Worm (Caenorhabditis elegans) whole organism, young adult: ENCODE results near the gene C16A11.3.
A peak's percentile ranks its signal among the peaks of the same experiment; 100 is the strongest.

Experiments used
- C17E4.6 ChIP-seq: fragments of 200-800 bp; sonication (Bioruptor generic); IDR thresholded peaks from 2 replicates; pipeline ENCODE4 v1.3.6; 2022; ENCODE audit warnings: missing genetic modification reagents, missing genetic modification characterization, missing compliant biosample characterization
- F10E7.11 ChIP-seq: sonication (generic microtip); optimal IDR thresholded peaks from 2 replicates; lab custom pipeline; 2017; ENCODE audit warnings: mild to moderate bottlenecking, missing genetic modification characterization, moderate library complexity, missing compliant biosample characterization
- F33H1.4 ChIP-seq: fragments of 200-800 bp; sonication (Bioruptor generic); IDR thresholded peaks from 2 replicates; pipeline ENCODE4 v1.3.6; 2022; ENCODE audit warnings: missing genetic modification reagents, missing genetic modification characterization, missing compliant biosample characterization
- F37B4.10 ChIP-seq: fragments of 200-800 bp; sonication (Bioruptor generic); IDR thresholded peaks from 2 replicates; pipeline ENCODE4 v1.3.6; 2022; ENCODE audit warnings: missing genetic modification characterization, missing compliant biosample characterization
- F52B5.7 ChIP-seq: sonication (generic microtip); optimal IDR thresholded peaks from 2 replicates; lab custom pipeline; 2016; ENCODE audit warnings: mild to moderate bottlenecking, missing genetic modification characterization, missing compliant biosample characterization
- T07F8.4 ChIP-seq: sonication (generic microtip); optimal IDR thresholded peaks from 2 replicates; lab custom pipeline; 2016; ENCODE audit warnings: mild to moderate bottlenecking, missing genetic modification characterization, moderate library complexity, missing compliant biosample characterization
- Y67H2A.10 ChIP-seq: fragments of 200-800 bp; sonication (Bioruptor generic); conservative IDR thresholded peaks from 2 replicates; pipeline ENCODE4 v1.3.6; 2022; ENCODE audit warnings: missing genetic modification reagents, missing genetic modification characterization, missing compliant biosample characterization
- akir-1 ChIP-seq: fragments of 200-800 bp; sonication (Bioruptor generic); optimal IDR thresholded peaks from 2 replicates; lab custom pipeline; 2018; ENCODE audit warnings: mild to moderate bottlenecking, missing genetic modification characterization, moderate library complexity, missing compliant biosample characterization
- bed-2 ChIP-seq: fragments of 200-800 bp; sonication (Bioruptor generic); IDR thresholded peaks from 2 replicates; pipeline ENCODE4 v1.3.6; 2022; ENCODE audit warnings: missing genetic modification reagents, missing genetic modification characterization, missing compliant biosample characterization
- cebp-1 ChIP-seq, 2 experiments: fragments of 200-800 bp in 1 of 2; sonication (Bioruptor generic) in 1 of 2; sonication (generic microtip) in 1 of 2; IDR thresholded peaks in 1 of 2; optimal IDR thresholded peaks in 1 of 2; 2 replicates each; pipeline versions ENCODE4 v1.3.6 to Lab custom; 2017 to 2022; ENCODE audit warnings: missing compliant biosample characterization in 2 of 2, missing genetic modification characterization in 2 of 2, mild to moderate bottlenecking in 1 of 2, missing genetic modification reagents in 1 of 2, moderate library complexity in 1 of 2
- ceh-100 ChIP-seq: fragments of 200-800 bp; sonication (Bioruptor generic); IDR thresholded peaks from 2 replicates; pipeline ENCODE4 v1.3.6; 2022; ENCODE audit warnings: missing genetic modification reagents, missing genetic modification characterization, missing compliant biosample characterization
- ceh-27 ChIP-seq: fragments of 200-800 bp; sonication (Bioruptor generic); optimal IDR thresholded peaks from 2 replicates; lab custom pipeline; 2018; ENCODE audit warnings: mild to moderate bottlenecking, missing genetic modification characterization, moderate library complexity, missing compliant biosample characterization
- ceh-40 ChIP-seq: fragments of 200-800 bp; sonication (Bioruptor generic); IDR thresholded peaks from 2 replicates; pipeline ENCODE4 v1.3.6; 2022; ENCODE audit warnings: missing genetic modification characterization, missing compliant biosample characterization
- ceh-58 ChIP-seq: fragments of 200-800 bp; sonication (Bioruptor generic); IDR thresholded peaks from 2 replicates; pipeline ENCODE4 v1.3.6; 2022; ENCODE audit warnings: missing genetic modification characterization, missing compliant biosample characterization
- die-1 ChIP-seq: sonication (generic microtip); optimal IDR thresholded peaks from 2 replicates; lab custom pipeline; 2016; ENCODE audit warnings: missing genotype, mild to moderate bottlenecking, missing genetic modification characterization, missing compliant biosample characterization
- dox-1 ChIP-seq: fragments of 200-800 bp; sonication (Bioruptor generic); IDR thresholded peaks from 2 replicates; pipeline ENCODE4 v1.3.6; 2022; ENCODE audit warnings: missing genetic modification reagents, missing genetic modification characterization, missing compliant biosample characterization
- egl-18 ChIP-seq: fragments of 200-800 bp; sonication (Bioruptor generic); IDR thresholded peaks from 2 replicates; pipeline ENCODE4 v1.3.6; 2022; ENCODE audit warnings: missing genetic modification reagents, missing genetic modification characterization, missing compliant biosample characterization
- egl-44 ChIP-seq: fragments of 200-800 bp; sonication (Bioruptor generic); IDR thresholded peaks from 2 replicates; pipeline ENCODE4 v1.3.6; 2022; ENCODE audit warnings: missing genetic modification reagents, missing genetic modification characterization, missing compliant biosample characterization
- ekl-4 ChIP-seq: fragments of 200-800 bp; sonication (Bioruptor generic); IDR thresholded peaks from 2 replicates; pipeline ENCODE4 v1.3.6; 2022; ENCODE audit warnings: missing genetic modification reagents, missing genetic modification characterization, missing compliant biosample characterization
- ets-4 ChIP-seq: fragments of 200-800 bp; sonication (Bioruptor generic); optimal IDR thresholded peaks from 2 replicates; lab custom pipeline; 2018; ENCODE audit warnings: mild to moderate bottlenecking, missing genetic modification characterization, missing compliant biosample characterization
- fkh-3 ChIP-seq: sonication (generic microtip); optimal IDR thresholded peaks from 2 replicates; lab custom pipeline; 2016; ENCODE audit warnings: mild to moderate bottlenecking, missing genetic modification characterization, missing compliant biosample characterization
- gei-17 ChIP-seq: fragments of 200-800 bp; sonication (Bioruptor generic); optimal IDR thresholded peaks from 2 replicates; lab custom pipeline; 2018; ENCODE audit warnings: mild to moderate bottlenecking, missing genetic modification characterization, missing compliant biosample characterization
- hlh-12 ChIP-seq: sonication (generic microtip); optimal IDR thresholded peaks from 2 replicates; lab custom pipeline; 2016; ENCODE audit warnings: missing genetic modification characterization, missing compliant biosample characterization
- hmg-1.2 ChIP-seq: fragments of 200-800 bp; sonication (Bioruptor generic); IDR thresholded peaks from 2 replicates; pipeline ENCODE4 v1.3.6; 2022; ENCODE audit warnings: missing genetic modification reagents, missing genetic modification characterization, missing compliant biosample characterization
- hsf-1 ChIP-seq: fragments of 200-800 bp; sonication (Bioruptor generic); IDR thresholded peaks from 2 replicates; pipeline ENCODE4 v1.3.6; 2022; ENCODE audit warnings: missing genetic modification reagents, missing genetic modification characterization, missing compliant biosample characterization
- let-607 ChIP-seq, 2 experiments: fragments of 200-800 bp in 1 of 2; sonication (Bioruptor generic) in 1 of 2; sonication (generic microtip) in 1 of 2; optimal IDR thresholded peaks; 2 replicates each; lab custom pipeline; 2016 to 2018; ENCODE audit warnings: mild to moderate bottlenecking in 2 of 2, missing compliant biosample characterization in 2 of 2, missing genetic modification characterization in 2 of 2, moderate library complexity in 2 of 2, missing genotype in 1 of 2
- lir-1 ChIP-seq: fragments of 200-800 bp; sonication (Bioruptor generic); conservative IDR thresholded peaks from 2 replicates; pipeline ENCODE4 v1.3.6; 2022; ENCODE audit warnings: missing genetic modification reagents, missing genetic modification characterization, missing compliant biosample characterization
- lsl-1 ChIP-seq: fragments of 200-800 bp; sonication (Bioruptor generic); optimal IDR thresholded peaks from 2 replicates; lab custom pipeline; 2018; ENCODE audit warnings: mild to moderate bottlenecking, missing genetic modification characterization, moderate library complexity, missing compliant biosample characterization
- lsy-27 ChIP-seq: sonication (generic microtip); optimal IDR thresholded peaks from 2 replicates; lab custom pipeline; 2017; ENCODE audit warnings: missing genetic modification characterization, mild to moderate bottlenecking, missing compliant biosample characterization, antibody characterized with exemption, missing genotype, borderline replicate concordance; ENCODE audit not compliant: insufficient read depth
- madf-8 ChIP-seq: fragments of 200-800 bp; sonication (Bioruptor generic); conservative IDR thresholded peaks from 2 replicates; pipeline ENCODE4 v1.3.6; 2022; ENCODE audit warnings: missing genetic modification reagents, missing genetic modification characterization, missing compliant biosample characterization
- mcd-1 ChIP-seq: fragments of 200-800 bp; sonication (Bioruptor generic); IDR thresholded peaks from 2 replicates; pipeline ENCODE4 v1.3.6; 2022; ENCODE audit warnings: missing genetic modification reagents, missing genetic modification characterization, missing compliant biosample characterization
- mel-28 ChIP-seq: sonication (generic microtip); optimal IDR thresholded peaks from 2 replicates; lab custom pipeline; 2016; ENCODE audit warnings: borderline replicate concordance, mild to moderate bottlenecking, missing genetic modification characterization, missing compliant biosample characterization
- mxl-1 ChIP-seq: sonication (generic microtip); optimal IDR thresholded peaks from 2 replicates; lab custom pipeline; 2016; ENCODE audit warnings: missing genetic modification characterization, missing compliant biosample characterization
- nfya-2 ChIP-seq: fragments of 200-800 bp; sonication (Bioruptor generic); IDR thresholded peaks from 2 replicates; pipeline ENCODE4 v1.3.6; 2022; ENCODE audit warnings: missing genetic modification reagents, missing genetic modification characterization, missing compliant biosample characterization
- nhr-179 ChIP-seq: sonication (generic microtip); optimal IDR thresholded peaks from 2 replicates; lab custom pipeline; 2016; ENCODE audit warnings: mild to moderate bottlenecking, missing genetic modification characterization, missing compliant biosample characterization
- nhr-80 ChIP-seq: sonication (generic microtip); optimal IDR thresholded peaks from 2 replicates; lab custom pipeline; 2016; ENCODE audit warnings: missing genetic modification characterization, missing compliant biosample characterization
- pbrm-1 ChIP-seq: fragments of 200-800 bp; sonication (Bioruptor generic); IDR thresholded peaks from 2 replicates; pipeline ENCODE4 v1.3.6; 2022; ENCODE audit warnings: missing genetic modification reagents, missing genetic modification characterization, missing compliant biosample characterization
- rpc-1 ChIP-seq, 2 experiments: fragments of 150-350 bp in 1 of 2; sonication (generic microtip) in 1 of 2; optimal IDR thresholded peaks; 2 replicates each; lab custom pipeline; 2014 to 2018; ENCODE audit warnings: missing biosample characterization in 1 of 2, missing genetic modification characterization in 1 of 2, missing genetic modification reagents in 1 of 2, missing genotype in 1 of 2
- snpc-1.3 ChIP-seq: sonication (generic microtip); optimal IDR thresholded peaks from 2 replicates; lab custom pipeline; 2017; ENCODE audit warnings: missing genetic modification characterization, mild to moderate bottlenecking, missing compliant biosample characterization, antibody characterized with exemption, moderate library complexity, missing genotype, missing genetic modification reagents; ENCODE audit not compliant: insufficient read depth
- snpc-3.4 ChIP-seq: sonication (generic microtip); optimal IDR thresholded peaks from 2 replicates; lab custom pipeline; 2017; ENCODE audit warnings: missing genetic modification characterization, mild to moderate bottlenecking, missing compliant biosample characterization, antibody characterized with exemption, moderate library complexity, missing genotype, missing genetic modification reagents
- sptf-2 ChIP-seq: fragments of 200-800 bp; sonication (Bioruptor generic); optimal IDR thresholded peaks from 2 replicates; lab custom pipeline; 2018; ENCODE audit warnings: mild to moderate bottlenecking, missing genetic modification characterization, missing compliant biosample characterization
- tbp1 ChIP-seq: fragments of 200-800 bp; sonication (Bioruptor generic); optimal IDR thresholded peaks from 2 replicates; lab custom pipeline; 2018; ENCODE audit warnings: mild to moderate bottlenecking, missing genetic modification characterization, missing compliant biosample characterization
- tlf-1 ChIP-seq: fragments of 200-800 bp; sonication (Bioruptor generic); optimal IDR thresholded peaks from 2 replicates; lab custom pipeline; 2018; ENCODE audit warnings: mild to moderate bottlenecking, missing genetic modification characterization, missing compliant biosample characterization
- xnd-1 ChIP-seq: sonication (generic microtip); optimal IDR thresholded peaks from 2 replicates; lab custom pipeline; 2016; ENCODE audit warnings: missing genotype, missing genetic modification reagents, missing genetic modification characterization, missing compliant biosample characterization
- zfh-2 ChIP-seq: fragments of 200-800 bp; sonication (Bioruptor generic); conservative IDR thresholded peaks from 2 replicates; pipeline ENCODE4 v1.3.6; 2022; ENCODE audit warnings: missing genetic modification reagents, missing genetic modification characterization, missing compliant biosample characterization
- ztf-26 ChIP-seq: sonication (generic microtip); optimal IDR thresholded peaks from 2 replicates; lab custom pipeline; 2017; ENCODE audit warnings: missing genetic modification characterization, missing compliant biosample characterization
- ztf-28 ChIP-seq: fragments of 200-800 bp; sonication (Bioruptor generic); IDR thresholded peaks from 2 replicates; pipeline ENCODE4 v1.3.6; 2022; ENCODE audit warnings: missing genetic modification reagents, missing genetic modification characterization, missing compliant biosample characterization

The C16A11.3 gene

ce11 chrII:4228112-4228770 lies 1.1 kb upstream of the C16A11.3 start (continued):
- no peak for TF ChIP-seq tlf-1 (GFP tag; lab: Kevin White, UChicago)
- TF ChIP-seq rpc-1 (optimal IDR thresholded peaks at IDR 0.05; lab: Kevin White, UChicago), result no peak
- TF ChIP-seq rpc-1 (tag; optimal IDR thresholded peaks at IDR 0.05; lab: Kevin White, UChicago), result no peak
- TF ChIP-seq Y67H2A.10 (GFP tag; lab: Robert Waterston, UW), result no peak
- no peak for TF ChIP-seq F37B4.10
- no peak for TF ChIP-seq lir-1 (GFP tag; lab: Robert Waterston, UW)
- TF ChIP-seq ceh-27, result no peak
- no peak for TF ChIP-seq bed-2 (GFP tag; lab: Robert Waterston, UW)
- peak; percentile 4; the same call in 1 of the 2 replicates for TF ChIP-seq dox-1 (GFP tag; lab: Robert Waterston, UW)
- no peak for TF ChIP-seq mel-28 (tag; lab: Kevin White, UChicago)
- no peak for TF ChIP-seq xnd-1
- no peak for TF ChIP-seq ceh-58 (GFP tag; lab: Robert Waterston, UW)
- no peak for TF ChIP-seq egl-18 (GFP tag; lab: Robert Waterston, UW)
- TF ChIP-seq ztf-28 (GFP tag; lab: Robert Waterston, UW), result no peak
- TF ChIP-seq egl-44 (GFP tag; lab: Robert Waterston, UW), result no peak
- no peak for TF ChIP-seq sptf-2 (GFP tag; lab: Kevin White, UChicago)
- TF ChIP-seq ztf-26 (tag; lab: Kevin White, UChicago), result no peak
- no peak for TF ChIP-seq nfya-2 (GFP tag; lab: Robert Waterston, UW)
- TF ChIP-seq let-607 (tag; optimal IDR thresholded peaks at IDR 0.05; lab: Kevin White, UChicago), result no peak
- TF ChIP-seq T07F8.4, result no peak
- no peak for TF ChIP-seq F10E7.11 (tag; lab: Kevin White, UChicago)
- peak; percentile 38; the same call in 1 of the 2 replicates for TF ChIP-seq mcd-1 (GFP tag; lab: Robert Waterston, UW)
- no peak for TF ChIP-seq gei-17 (GFP tag; lab: Kevin White, UChicago)
- peak; percentile 49 for TF ChIP-seq F33H1.4 (GFP tag; lab: Robert Waterston, UW)
- peak; percentile 74 for TF ChIP-seq zfh-2
- TF ChIP-seq ekl-4 (GFP tag; lab: Robert Waterston, UW), result no peak; the same call in 1 of the 2 replicates
- TF ChIP-seq pbrm-1 (GFP tag; lab: Robert Waterston, UW), result no peak
- TF ChIP-seq snpc-3.4 (tag; lab: Kevin White, UChicago), result no peak
- no peak for TF ChIP-seq nhr-179 (tag; lab: Kevin White, UChicago)
- no peak for TF ChIP-seq nhr-80
- TF ChIP-seq mxl-1 (tag; lab: Kevin White, UChicago), result peak; percentile 5
- no peak for TF ChIP-seq snpc-1.3 (tag; lab: Kevin White, UChicago)
- TF ChIP-seq ceh-40 (GFP tag; lab: Robert Waterston, UW), result no peak
- TF ChIP-seq tbp1 (GFP tag; lab: Kevin White, UChicago), result peak; percentile 21
- no peak for TF ChIP-seq akir-1 (GFP tag; lab: Kevin White, UChicago)
- TF ChIP-seq fkh-3 (tag; lab: Kevin White, UChicago), result peak; percentile 53
- TF ChIP-seq madf-8 (GFP tag; lab: Robert Waterston, UW), result no peak
- TF ChIP-seq hlh-12 (tag; lab: Kevin White, UChicago), result no peak
- TF ChIP-seq lsl-1 (GFP tag; lab: Kevin White, UChicago), result peak; percentile 25
- no peak for TF ChIP-seq lsy-27 (tag; lab: Kevin White, UChicago)
- peak; percentile 49; the same call in 1 of the 2 replicates for TF ChIP-seq hsf-1 (GFP tag; lab: Robert Waterston, UW)
- no peak for TF ChIP-seq ets-4
- TF ChIP-seq die-1 (tag; lab: Kevin White, UChicago), result no peak
- no peak for TF ChIP-seq cebp-1 (GFP tag; IDR thresholded peaks at IDR 0.05; lab: Robert Waterston, UW)
- peak; percentile 4 for TF ChIP-seq cebp-1 (tag; optimal IDR thresholded peaks at IDR 0.05; lab: Kevin White, UChicago)
- 0 out of 2 replicates have a peak, but pooled peaks have one; percentile 24 for TF ChIP-seq hmg-1.2 (GFP tag; lab: Robert Waterston, UW)
- TF ChIP-seq F52B5.7 (tag; lab: Kevin White, UChicago), result no peak
- TF ChIP-seq ceh-100, result no peak
- TF ChIP-seq C17E4.6, result no peak
